Comparison of ENCODE assay signal across 2 worm cellular contexts in the genomic region with DNA sequence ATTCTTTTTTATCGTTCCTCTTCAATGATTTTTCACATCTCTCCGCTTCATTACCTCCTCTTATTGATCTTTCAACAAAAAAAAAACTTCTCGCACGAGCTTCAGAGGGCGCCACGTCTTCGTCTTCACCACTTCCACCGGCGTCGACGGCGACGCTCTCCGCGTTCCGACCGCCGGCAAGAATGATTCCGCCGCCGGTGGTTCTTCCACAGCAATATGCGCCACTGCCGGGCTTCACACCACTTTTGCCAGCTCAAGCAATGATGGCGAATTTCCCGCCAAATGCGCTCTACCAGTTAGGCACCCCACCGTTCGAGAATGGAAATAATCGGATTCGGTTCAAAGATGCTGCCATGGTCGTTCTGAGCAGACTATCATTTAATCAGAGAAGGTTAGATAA.
TF ChIP-seq lines count a peak whose summit lies in the region.

No protein-coding gene starts in this region.

TF ChIP-seq in whole organism, L4 larva, 104 proteins besides CTCF, POLR2A, EP300 and RAD21:
- no peak for TF ChIP-seq nhr-28 (tag; optimal IDR thresholded peaks at IDR 0.05; lab: Kevin White, UChicago)
- no peak for TF ChIP-seq hif-1 (tag; optimal IDR thresholded peaks at IDR 0.05; lab: Kevin White, UChicago)
- TF ChIP-seq arid-1 (GFP tag; conservative IDR thresholded peaks at IDR 0.05; lab: Robert Waterston, UW): no peak
- TF ChIP-seq egl-43 (GFP tag; IDR thresholded peaks at IDR 0.05; lab: Robert Waterston, UW): peak; percentile 32; the same call in 1 of the 2 replicates
- peak; percentile 88 for TF ChIP-seq set-16 (GFP tag; IDR thresholded peaks at IDR 0.05; lab: Robert Waterston, UW)
- no peak for TF ChIP-seq Y75B8A.6 (GFP tag; IDR thresholded peaks at IDR 0.05; lab: Robert Waterston, UW)
- TF ChIP-seq mep-1 (tag; optimal IDR thresholded peaks at IDR 0.05; lab: Kevin White, UChicago): no peak
- peak in 1 of 2 experiments; percentile 5 for TF ChIP-seq unc-62 (GFP tag; optimal IDR thresholded peaks at IDR 0.05 in 1 of 2; lab: Kevin White, UChicago)
- TF ChIP-seq unc-62 (tag; optimal IDR thresholded peaks at IDR 0.05; lab: Kevin White, UChicago): no peak

TF ChIP-seq in whole organism, young adult, 124 proteins besides CTCF, POLR2A, EP300 and RAD21:
- no peak for TF ChIP-seq hmg-20 (GFP tag; IDR thresholded peaks at IDR 0.05; lab: Robert Waterston, UW)
- peak; percentile 83 for TF ChIP-seq zfh-2 (GFP tag; conservative IDR thresholded peaks at IDR 0.05; lab: Robert Waterston, UW)
- TF ChIP-seq zim-3 (tag; optimal IDR thresholded peaks at IDR 0.05; lab: Kevin White, UChicago): no peak
- TF ChIP-seq mcd-1 (GFP tag; IDR thresholded peaks at IDR 0.05; lab: Robert Waterston, UW): 0 out of 2 replicates have a peak, but pooled peaks have one; percentile 6
- TF ChIP-seq nfyb-1 (GFP tag; IDR thresholded peaks at IDR 0.05; lab: Robert Waterston, UW): 0 out of 2 replicates have a peak, but pooled peaks have one; percentile 30
- peak; percentile 66; the same call in 1 of the 2 replicates for TF ChIP-seq egrh-3 (GFP tag; IDR thresholded peaks at IDR 0.05; lab: Robert Waterston, UW)
- no peak for TF ChIP-seq aptf-3 (GFP tag; IDR thresholded peaks at IDR 0.05; lab: Robert Waterston, UW)
- TF ChIP-seq dpl-1 (GFP tag; optimal IDR thresholded peaks at IDR 0.05; lab: Kevin White, UChicago): no peak
- no peak for TF ChIP-seq hmg-1.2 (GFP tag; IDR thresholded peaks at IDR 0.05; lab: Robert Waterston, UW)
- no peak for TF ChIP-seq F37B4.10 (GFP tag; IDR thresholded peaks at IDR 0.05; lab: Robert Waterston, UW)
- TF ChIP-seq nhr-90 (tag; optimal IDR thresholded peaks at IDR 0.05; lab: Kevin White, UChicago): no peak
- no peak for TF ChIP-seq hlh-12 (tag; optimal IDR thresholded peaks at IDR 0.05; lab: Kevin White, UChicago)
